Worm (Caenorhabditis elegans) whole organism, mixed stage, embryonic: ENCODE data around the gene Y39A1A.10.

Source experiments
- M03D4.4 ChIP-seq: sonication (generic microtip); optimal IDR thresholded peaks from 2 replicates; lab custom pipeline; 2017; ENCODE audit warnings: mild to moderate bottlenecking, missing genetic modification characterization, missing compliant biosample characterization
- bed-3 ChIP-seq: fragments of 200-800 bp; sonication (Bioruptor generic); optimal IDR thresholded peaks from 3 replicates; lab custom pipeline; 2018; ENCODE audit warnings: mild to moderate bottlenecking, missing genetic modification characterization, moderate library complexity, missing compliant biosample characterization
- blmp-1 ChIP-seq: fragments of 150-350 bp; optimal IDR thresholded peaks from 2 replicates; lab custom pipeline; 2014; ENCODE audit warnings: missing biosample characterization, missing genetic modification characterization
- ceh-39 ChIP-seq: fragments of 150-350 bp; optimal IDR thresholded peaks from 2 replicates; lab custom pipeline; 2014; ENCODE audit warnings: missing biosample characterization, missing genetic modification characterization
- ceh-43 ChIP-seq: fragments of 200-800 bp; sonication (Bioruptor generic); optimal IDR thresholded peaks from 2 replicates; lab custom pipeline; 2018; ENCODE audit warnings: mild to moderate bottlenecking, missing genetic modification characterization, moderate library complexity, missing compliant biosample characterization
- ceh-83 ChIP-seq: fragments of 200-800 bp; sonication (Bioruptor generic); optimal IDR thresholded peaks from 2 replicates; lab custom pipeline; 2018; ENCODE audit warnings: mild to moderate bottlenecking, missing genetic modification characterization, missing compliant biosample characterization
- ces-1 ChIP-seq: fragments of 150-350 bp; optimal IDR thresholded peaks from 2 replicates; lab custom pipeline; 2014; ENCODE audit warnings: missing biosample characterization, missing genetic modification reagents, missing genetic modification characterization
- cnd-1 ChIP-seq: fragments of 200-800 bp; sonication (Bioruptor generic); optimal IDR thresholded peaks from 2 replicates; lab custom pipeline; 2018; ENCODE audit warnings: mild to moderate bottlenecking, missing genetic modification characterization, missing compliant biosample characterization
- drap-1 ChIP-seq: fragments of 200-800 bp; sonication (Bioruptor generic); optimal IDR thresholded peaks from 3 replicates; lab custom pipeline; 2018; ENCODE audit warnings: mild to moderate bottlenecking, missing genetic modification characterization, missing compliant biosample characterization
- elt-1 ChIP-seq: sonication (generic microtip); optimal IDR thresholded peaks from 2 replicates; lab custom pipeline; 2017; ENCODE audit warnings: missing genetic modification characterization, mild to moderate bottlenecking, missing compliant biosample characterization, antibody characterized with exemption, moderate library complexity, borderline replicate concordance; ENCODE audit not compliant: insufficient read depth
- elt-3 ChIP-seq: fragments of 150-350 bp; optimal IDR thresholded peaks from 2 replicates; lab custom pipeline; 2014; ENCODE audit warnings: missing biosample characterization, missing genetic modification characterization
- flh-1 ChIP-seq: fragments of 200-800 bp; sonication (Bioruptor generic); optimal IDR thresholded peaks from 2 replicates; lab custom pipeline; 2018; ENCODE audit warnings: mild to moderate bottlenecking, missing genetic modification characterization, moderate library complexity, missing compliant biosample characterization
- ham-2 ChIP-seq: fragments of 200-800 bp; sonication (Bioruptor generic); optimal IDR thresholded peaks from 2 replicates; lab custom pipeline; 2018; ENCODE audit warnings: mild to moderate bottlenecking, missing genetic modification characterization, missing compliant biosample characterization
- hlh-1 ChIP-seq: fragments of 150-350 bp; optimal IDR thresholded peaks from 2 replicates; lab custom pipeline; 2014; ENCODE audit warnings: missing biosample characterization, missing genetic modification reagents, missing genetic modification characterization
- lin-13 ChIP-seq: fragments of 150-350 bp; optimal IDR thresholded peaks from 2 replicates; lab custom pipeline; 2014; ENCODE audit warnings: missing biosample characterization, missing genetic modification characterization
- lin-32 ChIP-seq: fragments of 200-800 bp; sonication (Bioruptor generic); optimal IDR thresholded peaks from 2 replicates; lab custom pipeline; 2018; ENCODE audit warnings: mild to moderate bottlenecking, missing genetic modification characterization, missing compliant biosample characterization
- mab-5 ChIP-seq: fragments of 150-350 bp; optimal IDR thresholded peaks from 2 replicates; lab custom pipeline; 2014; ENCODE audit warnings: missing biosample characterization, missing genetic modification characterization
- mep-1 ChIP-seq: fragments of 150-350 bp; optimal IDR thresholded peaks from 2 replicates; lab custom pipeline; 2017; ENCODE audit warnings: missing biosample characterization, missing genetic modification reagents, missing genetic modification characterization, inconsistent platforms
- mls-2 ChIP-seq: sonication (generic microtip); optimal IDR thresholded peaks from 2 replicates; lab custom pipeline; 2016; ENCODE audit warnings: mild to moderate bottlenecking, missing genetic modification characterization, moderate library complexity, missing compliant biosample characterization
- nhr-12 ChIP-seq: fragments of 150-350 bp; optimal IDR thresholded peaks from 2 replicates; lab custom pipeline; 2014; ENCODE audit warnings: missing biosample characterization, missing genetic modification characterization
- nhr-2 ChIP-seq: fragments of 150-350 bp; optimal IDR thresholded peaks from 2 replicates; lab custom pipeline; 2014; ENCODE audit warnings: missing biosample characterization, missing genetic modification characterization
- nhr-237 ChIP-seq: fragments of 150-350 bp; optimal IDR thresholded peaks from 2 replicates; lab custom pipeline; 2014; ENCODE audit warnings: missing biosample characterization, missing genetic modification characterization
- nhr-28 ChIP-seq: fragments of 150-350 bp; optimal IDR thresholded peaks from 2 replicates; lab custom pipeline; 2014; ENCODE audit warnings: missing biosample characterization, missing genetic modification characterization
- nhr-76 ChIP-seq: sonication (generic microtip); optimal IDR thresholded peaks from 2 replicates; lab custom pipeline; 2017; ENCODE audit warnings: missing biosample characterization, missing genetic modification characterization
- sem-2 ChIP-seq: fragments of 200-800 bp; sonication (Bioruptor generic); optimal IDR thresholded peaks from 2 replicates; lab custom pipeline; 2018; ENCODE audit warnings: mild to moderate bottlenecking, missing genetic modification characterization, missing compliant biosample characterization
- snpc-4 ChIP-seq: fragments of 150-350 bp; optimal IDR thresholded peaks from 2 replicates; lab custom pipeline; 2014; ENCODE audit warnings: missing biosample characterization, missing genetic modification characterization
- sptf-1 ChIP-seq: sonication (generic microtip); optimal IDR thresholded peaks from 2 replicates; lab custom pipeline; 2017; ENCODE audit warnings: mild to moderate bottlenecking, missing genetic modification characterization, moderate library complexity, missing compliant biosample characterization
- tbx-8 ChIP-seq: fragments of 200-800 bp; sonication (Bioruptor generic); optimal IDR thresholded peaks from 2 replicates; lab custom pipeline; 2018; ENCODE audit warnings: mild to moderate bottlenecking, missing genetic modification characterization, moderate library complexity, missing compliant biosample characterization
- unc-39 ChIP-seq: fragments of 150-350 bp; optimal IDR thresholded peaks from 2 replicates; lab custom pipeline; 2014; ENCODE audit warnings: missing biosample characterization, missing genetic modification characterization
- zip-8 ChIP-seq: fragments of 150-350 bp; optimal IDR thresholded peaks from 2 replicates; lab custom pipeline; 2014; ENCODE audit warnings: missing biosample characterization, missing genetic modification characterization
- ztf-11 ChIP-seq: fragments of 150-350 bp; optimal IDR thresholded peaks from 2 replicates; lab custom pipeline; 2014; ENCODE audit warnings: missing biosample characterization, missing genetic modification characterization

Y39A1A.10 gene

DNA sequence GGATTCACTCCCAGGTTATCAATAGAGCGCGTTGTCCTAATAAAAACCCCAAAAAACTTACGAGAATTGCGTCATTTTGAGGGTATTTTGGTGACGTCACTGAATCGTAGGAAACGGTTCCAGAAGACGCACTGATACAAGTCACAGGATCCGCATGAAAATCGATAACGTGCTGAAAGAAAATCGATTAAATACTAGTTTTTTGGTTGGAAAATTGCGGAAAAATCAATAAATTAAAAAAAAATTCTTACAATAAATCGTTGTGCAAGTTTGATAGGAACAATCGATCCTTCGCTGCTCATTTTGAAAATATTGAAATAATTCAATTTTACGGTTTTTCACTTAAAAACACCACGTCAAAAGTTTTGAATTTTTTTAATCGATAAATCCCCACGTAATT is 29.3 kb upstream of the Y39A1A.10 start, which contains the start of gene Y39A1A.2:
Y39A1A.2 (minus strand) TSS at position 319 of the 400 bp plus-strand sequence.
- no peak for TF ChIP-seq ceh-83 (GFP tag; lab: Kevin White, UChicago)
- no peak for TF ChIP-seq mep-1 (tag; lab: Kevin White, UChicago)
- TF ChIP-seq nhr-76, result no peak
- no peak for TF ChIP-seq elt-1 (tag; lab: Kevin White, UChicago)
- peak; percentile 76 for TF ChIP-seq zip-8 (tag; lab: Kevin White, UChicago)

DNA sequence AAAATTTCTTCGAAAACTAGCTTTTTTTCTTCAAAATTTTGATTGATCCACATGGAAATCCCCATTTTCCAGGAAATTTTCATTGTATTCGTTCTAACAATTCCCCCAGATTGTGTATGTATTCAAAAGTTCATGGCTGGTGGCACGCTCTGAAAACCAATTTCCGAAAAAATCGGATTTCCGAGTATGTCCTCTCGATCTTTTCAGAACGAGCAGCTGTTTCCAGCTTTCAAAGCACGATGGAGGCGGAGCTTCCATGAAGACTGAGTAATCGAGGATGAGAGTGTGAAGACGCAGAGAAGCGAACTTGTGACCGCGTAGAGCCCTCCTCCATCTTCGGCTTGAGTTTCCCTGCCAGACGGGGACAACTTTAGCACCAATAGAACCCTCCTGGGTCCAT is 28.2 kb upstream of the Y39A1A.10 start:
- TF ChIP-seq nhr-28, result no peak
- TF ChIP-seq sem-2, result no peak
- TF ChIP-seq nhr-237 (tag; lab: Kevin White, UChicago), result no peak
- no peak for TF ChIP-seq nhr-2
- TF ChIP-seq ham-2 (GFP tag; lab: Kevin White, UChicago), result no peak
- TF ChIP-seq tbx-8 (GFP tag; lab: Kevin White, UChicago), result no peak
- TF ChIP-seq mab-5, result no peak
- TF ChIP-seq nhr-12, result no peak
- no peak for TF ChIP-seq nhr-76
- no peak for TF ChIP-seq cnd-1
- TF ChIP-seq mls-2 (tag; lab: Kevin White, UChicago), result no peak
- TF ChIP-seq M03D4.4 (tag; lab: Kevin White, UChicago), result no peak
- TF ChIP-seq ceh-43, result no peak
- TF ChIP-seq bed-3 (GFP tag; lab: Kevin White, UChicago), result no peak
- no peak for TF ChIP-seq elt-1 (tag; lab: Kevin White, UChicago)

DNA sequence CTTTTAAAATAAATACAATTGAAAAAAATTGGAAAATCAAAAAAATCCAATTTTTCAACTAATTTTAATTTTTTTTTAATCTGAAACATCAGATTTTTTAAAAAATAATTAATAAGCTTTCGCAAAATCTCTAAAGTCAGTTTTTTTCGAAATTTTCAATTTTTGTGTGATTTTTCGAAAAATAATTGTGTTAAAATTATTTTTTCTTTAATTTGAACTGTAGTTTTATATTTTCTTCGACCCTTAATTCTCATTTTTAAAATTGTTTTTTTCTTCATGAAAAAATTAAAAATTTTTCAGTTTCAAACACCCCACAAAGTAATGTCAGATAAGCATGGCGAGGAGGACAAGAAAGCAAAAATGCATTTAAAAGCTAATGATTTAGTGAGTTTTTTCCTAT is 27.5 kb upstream of the Y39A1A.10 start, which contains the start of gene rabx-5:
rabx-5 (plus strand) TSS at position 301 of the 400 bp plus-strand sequence.
- no peak for TF ChIP-seq ces-1 (GFP tag; lab: Kevin White, UChicago)
- no peak for TF ChIP-seq elt-3 (tag; lab: Kevin White, UChicago)
- no peak for TF ChIP-seq sem-2
- TF ChIP-seq lin-13 (tag; lab: Kevin White, UChicago), result no peak
- no peak for TF ChIP-seq tbx-8 (GFP tag; lab: Kevin White, UChicago)
- no peak for TF ChIP-seq cnd-1
- no peak for TF ChIP-seq hlh-1 (tag; lab: Kevin White, UChicago)
- no peak for TF ChIP-seq zip-8 (tag; lab: Kevin White, UChicago)
- no peak for TF ChIP-seq nhr-76
- TF ChIP-seq mab-5, result no peak
- no peak for TF ChIP-seq nhr-237 (tag; lab: Kevin White, UChicago)
- no peak for TF ChIP-seq ceh-39

DNA sequence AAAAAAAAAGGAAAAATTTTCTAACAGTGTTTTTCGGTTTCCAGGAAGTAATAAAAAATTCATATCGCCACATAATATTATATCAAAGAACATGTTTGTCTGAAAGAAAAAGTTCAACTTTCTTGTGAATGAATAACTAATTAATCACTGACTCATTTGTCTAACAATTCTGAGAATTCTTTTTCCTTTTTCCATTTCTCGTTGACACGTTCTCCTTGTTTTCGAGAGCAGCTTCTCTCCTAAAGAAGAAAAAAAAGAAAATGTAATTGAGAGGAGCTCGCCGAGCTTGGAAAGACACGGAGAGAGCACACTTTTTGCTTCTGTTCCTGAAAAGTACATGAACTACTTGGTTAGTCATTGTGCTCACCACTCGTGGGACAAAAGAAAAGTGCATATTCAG is 24.4 kb upstream of the Y39A1A.10 start:
- no peak for TF ChIP-seq tbx-8 (GFP tag; lab: Kevin White, UChicago)
- TF ChIP-seq flh-1, result no peak
- TF ChIP-seq unc-39 (tag; lab: Kevin White, UChicago), result no peak
- TF ChIP-seq mep-1 (tag; lab: Kevin White, UChicago), result no peak
- TF ChIP-seq cnd-1, result no peak
- TF ChIP-seq lin-13 (tag; lab: Kevin White, UChicago), result no peak

DNA sequence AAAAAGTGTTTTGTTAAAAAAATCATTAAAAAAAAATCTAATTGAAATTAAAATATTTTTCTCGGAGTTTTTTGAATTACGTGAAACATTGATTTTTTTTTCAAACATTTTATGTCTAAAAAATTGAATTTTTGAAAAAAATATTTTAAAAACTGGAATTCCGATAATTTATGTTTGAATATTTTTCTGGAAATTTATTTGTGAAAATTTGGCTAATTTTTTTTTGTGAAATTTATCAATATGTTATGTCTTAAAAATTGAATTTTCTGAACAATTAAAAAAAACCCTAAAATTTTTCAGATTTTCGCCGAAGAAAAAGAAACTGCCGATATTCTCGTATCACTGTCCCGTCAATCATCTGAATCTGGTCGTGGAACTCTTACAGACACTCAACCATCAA is 20.2 kb upstream of the Y39A1A.10 start, which contains the start of gene Y39A1A.24:
Y39A1A.24 (plus strand) TSS at position 301 of the 400 bp plus-strand sequence.
- TF ChIP-seq ham-2 (GFP tag; lab: Kevin White, UChicago), result no peak
- TF ChIP-seq unc-39 (tag; lab: Kevin White, UChicago), result no peak
- no peak for TF ChIP-seq hlh-1 (tag; lab: Kevin White, UChicago)
- no peak for TF ChIP-seq bed-3 (GFP tag; lab: Kevin White, UChicago)
- TF ChIP-seq ceh-43, result no peak
- TF ChIP-seq zip-8 (tag; lab: Kevin White, UChicago), result no peak
- no peak for TF ChIP-seq ceh-83 (GFP tag; lab: Kevin White, UChicago)
- TF ChIP-seq ztf-11 (tag; lab: Kevin White, UChicago), result no peak
- TF ChIP-seq nhr-237 (tag; lab: Kevin White, UChicago), result no peak
- TF ChIP-seq sem-2, result no peak
- no peak for TF ChIP-seq ceh-39
- TF ChIP-seq cnd-1, result no peak
- TF ChIP-seq tbx-8 (GFP tag; lab: Kevin White, UChicago), result no peak
- no peak for TF ChIP-seq nhr-2
- TF ChIP-seq blmp-1, result no peak

DNA sequence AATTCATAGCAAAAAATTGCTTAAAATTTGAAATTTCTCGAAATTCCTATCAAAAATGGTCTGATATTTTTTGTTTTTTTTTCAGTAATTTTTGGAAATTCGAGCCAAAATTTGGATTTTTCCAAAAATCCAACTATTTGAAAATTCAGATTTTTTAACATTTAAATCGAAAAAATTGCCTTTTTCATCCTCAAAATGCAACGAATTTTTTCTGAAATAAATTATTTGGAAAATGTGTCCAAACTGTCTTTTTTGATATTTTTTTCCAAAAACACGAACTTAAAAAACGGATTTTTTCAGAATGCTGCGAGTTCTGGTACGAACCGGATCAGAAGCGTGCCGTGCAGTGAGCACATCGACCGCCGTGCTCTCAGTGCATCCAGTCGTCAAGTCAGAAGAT is 17.4 kb upstream of the Y39A1A.10 start, which contains the start of gene mrpl-22:
mrpl-22 (plus strand) TSS at position 301 of the 400 bp plus-strand sequence.
- TF ChIP-seq cnd-1 (no peak), blmp-1 (no peak), nhr-237 (tag; lab: Kevin White, UChicago) (no peak), drap-1 (GFP tag; lab: Kevin White, UChicago) (no peak), lin-32 (GFP tag; lab: Kevin White, UChicago) (no peak), sptf-1 (no peak), zip-8 (tag; lab: Kevin White, UChicago) (no peak), ztf-11 (tag; lab: Kevin White, UChicago) (no peak), ham-2 (GFP tag; lab: Kevin White, UChicago) (no peak), M03D4.4 (tag; lab: Kevin White, UChicago) (no peak), sem-2 (no peak), mep-1 (tag; lab: Kevin White, UChicago) (no peak), snpc-4 (tag; lab: Kevin White, UChicago) (no peak)
